Worm (Caenorhabditis elegans) whole organism, L4/young adult: Measurements from ENCODE around the gene aptf-1.

ENCODE experiments used
- W03F9.2 ChIP-seq: fragments of 150-350 bp; optimal IDR thresholded peaks from 2 replicates; lab custom pipeline; 2014; ENCODE audit warnings: missing biosample characterization, missing genetic modification characterization
- dao-5 ChIP-seq: sonication (generic microtip); optimal IDR thresholded peaks from 2 replicates; lab custom pipeline; 2016; ENCODE audit warnings: missing genotype, missing genetic modification characterization, moderate library complexity, missing compliant biosample characterization

ce11 chrII:6470985-6471384, 16.2 kb downstream of the aptf-1 start, which contains the start of gene dgk-5:
- TF ChIP-seq dao-5 (no peak), W03F9.2 (tag; lab: Kevin White, UChicago) (no peak)
